Fruit fly (Drosophila melanogaster) whole organism, embryonic: ENCODE results near the gene CG4982.

ENCODE experiments used
- Bdp1 ChIP-seq: fragments of 200-800 bp; sonication (Bioruptor generic); optimal IDR thresholded peaks from 3 replicates; lab custom pipeline; 2016; ENCODE audit warnings: missing biosample characterization, missing genetic modification characterization
- CG10366 ChIP-seq: fragments of 200-800 bp; sonication (Bioruptor generic); IDR thresholded peaks from 2 replicates; pipeline ENCODE4 v1.3.6; 2022; ENCODE audit warnings: missing biosample characterization, missing genetic modification characterization
- CG11695 ChIP-seq: fragments of 200-800 bp; sonication (Bioruptor generic); IDR thresholded peaks from 3 replicates; pipeline ENCODE4 v1.3.6; 2022; ENCODE audit warnings: missing biosample characterization, missing genetic modification characterization
- CG12219 ChIP-seq: fragments of 200-800 bp; sonication (Bioruptor generic); optimal IDR thresholded peaks from 3 replicates; lab custom pipeline; 2018; ENCODE audit warnings: missing biosample characterization, mild to moderate bottlenecking, missing genetic modification characterization
- CG17328 ChIP-seq: fragments of 200-800 bp; sonication (Bioruptor generic); IDR thresholded peaks from 2 replicates; pipeline ENCODE4 v1.3.6; 2022; ENCODE audit warnings: missing biosample characterization, missing genetic modification characterization
- CG17802 ChIP-seq: fragments of 200-800 bp; sonication (Bioruptor generic); optimal IDR thresholded peaks from 2 replicates; lab custom pipeline; 2018; ENCODE audit warnings: missing biosample characterization, mild to moderate bottlenecking, missing genetic modification characterization, moderate library complexity
- CG2120 ChIP-seq: fragments of 200-800 bp; sonication (Bioruptor generic); optimal IDR thresholded peaks from 3 replicates; lab custom pipeline; 2016; ENCODE audit warnings: missing biosample characterization, missing genetic modification characterization
- CG30431 ChIP-seq: fragments of 200-800 bp; sonication (Bioruptor generic); optimal IDR thresholded peaks from 2 replicates; lab custom pipeline; 2017; ENCODE audit warnings: missing biosample characterization, missing genetic modification characterization
- CG3065 ChIP-seq: fragments of 200-800 bp; sonication (Bioruptor generic); optimal IDR thresholded peaks from 2 replicates; lab custom pipeline; 2016; ENCODE audit warnings: missing biosample characterization, missing genetic modification characterization
- CG34376 ChIP-seq: fragments of 200-800 bp; sonication (Bioruptor generic); optimal IDR thresholded peaks from 2 replicates; lab custom pipeline; 2018; ENCODE audit warnings: missing biosample characterization, mild to moderate bottlenecking, missing genetic modification characterization
- CG3726 ChIP-seq: fragments of 200-800 bp; sonication (Bioruptor generic); IDR thresholded peaks from 3 replicates; pipeline ENCODE4, ENCODE4 v1.3.6; 2022; ENCODE audit warnings: missing biosample characterization, missing genetic modification characterization
- CG7357 ChIP-seq: fragments of 200-800 bp; sonication (Bioruptor generic); IDR thresholded peaks from 3 replicates; pipeline ENCODE4 v1.3.6; 2022; ENCODE audit warnings: missing biosample characterization, missing genetic modification characterization
- CG7786 ChIP-seq: fragments of 200-800 bp; sonication (Bioruptor generic); optimal IDR thresholded peaks from 2 replicates; lab custom pipeline; 2016; ENCODE audit warnings: missing biosample characterization, missing genetic modification characterization
- CG8089 ChIP-seq: fragments of 200-800 bp; sonication (Bioruptor generic); optimal IDR thresholded peaks from 3 replicates; lab custom pipeline; 2016; ENCODE audit warnings: missing biosample characterization, missing genetic modification characterization
- CG8281 ChIP-seq: fragments of 200-800 bp; sonication (Bioruptor generic); optimal IDR thresholded peaks from 2 replicates; lab custom pipeline; 2018; ENCODE audit warnings: missing biosample characterization, mild to moderate bottlenecking, missing genetic modification characterization, moderate library complexity
- CrebB ChIP-seq: fragments of 200-800 bp; sonication (Bioruptor generic); optimal IDR thresholded peaks from 3 replicates; lab custom pipeline; 2018; ENCODE audit warnings: missing biosample characterization, mild to moderate bottlenecking, missing genetic modification characterization
- D ChIP-seq, 2 experiments: fragments of 200-800 bp in 1 of 2; fragments of >200 bp in 1 of 2; sonication (Bioruptor generic) in 1 of 2; optimal IDR thresholded peaks; 2 replicates in 1 of 2; 3 replicates in 1 of 2; lab custom pipeline; 2017; ENCODE audit warnings: mild to moderate bottlenecking in 1 of 2, missing biosample characterization in 1 of 2, missing genetic modification characterization in 1 of 2, missing genetic modification reagents in 1 of 2
- Dbx ChIP-seq: fragments of 200-800 bp; sonication (Bioruptor generic); IDR thresholded peaks from 3 replicates; pipeline ENCODE4 v1.3.6; 2022; ENCODE audit warnings: missing biosample characterization, missing genetic modification characterization
- Ets97D ChIP-seq: fragments of 200-800 bp; sonication (Bioruptor generic); optimal IDR thresholded peaks from 3 replicates; lab custom pipeline; 2016; ENCODE audit warnings: missing biosample characterization, missing genetic modification characterization
- H2.0 ChIP-seq: fragments of 200-800 bp; sonication (Bioruptor generic); IDR thresholded peaks from 2 replicates; pipeline ENCODE4 v1.3.6; 2022; ENCODE audit warnings: missing biosample characterization, missing genetic modification characterization
- Lpt ChIP-seq: fragments of >200 bp; optimal IDR thresholded peaks from 2 replicates; lab custom pipeline; 2018; ENCODE audit warnings: missing biosample characterization, missing genetic modification characterization
- MTF-1 ChIP-seq: fragments of 200-800 bp; sonication (Bioruptor generic); optimal IDR thresholded peaks from 2 replicates; lab custom pipeline; 2018; ENCODE audit warnings: missing biosample characterization, mild to moderate bottlenecking, missing genetic modification characterization, borderline replicate concordance
- Mes4 ChIP-seq: fragments of 200-800 bp; sonication (Bioruptor generic); optimal IDR thresholded peaks from 2 replicates; lab custom pipeline; 2016; ENCODE audit warnings: missing biosample characterization, missing genetic modification characterization
- Nf-YB ChIP-seq: fragments of 200-800 bp; sonication (Bioruptor generic); optimal IDR thresholded peaks from 3 replicates; lab custom pipeline; 2019; ENCODE audit warnings: missing biosample characterization, mild to moderate bottlenecking, missing genetic modification characterization, moderate library complexity
- Sox100B ChIP-seq: fragments of 200-800 bp; sonication (Bioruptor generic); optimal IDR thresholded peaks from 3 replicates; lab custom pipeline; 2018; ENCODE audit warnings: missing biosample characterization, mild to moderate bottlenecking, missing genetic modification characterization
- Stat92E ChIP-seq, 3 experiments: fragments of >200 bp in 2 of 3; fragments of 200-800 bp in 1 of 3; sonication (Bioruptor generic) in 1 of 3; optimal IDR thresholded peaks; 2 replicates each; lab custom pipeline; 2017 to 2019; ENCODE audit warnings: missing biosample characterization in 3 of 3, missing genetic modification characterization in 3 of 3, mild to moderate bottlenecking in 1 of 3, moderate library complexity in 1 of 3
- ab ChIP-seq: fragments of 200-800 bp; sonication (Bioruptor generic); optimal IDR thresholded peaks from 2 replicates; lab custom pipeline; 2016; ENCODE audit warnings: missing biosample characterization, missing genetic modification characterization
- abd-A ChIP-seq: fragments of 200-800 bp; sonication (Bioruptor generic); optimal IDR thresholded peaks from 3 replicates; lab custom pipeline; 2019; ENCODE audit warnings: missing biosample characterization, mild to moderate bottlenecking, missing genetic modification characterization, moderate library complexity
- bowl ChIP-seq: fragments of 200-800 bp; sonication (Bioruptor generic); IDR thresholded peaks from 2 replicates; pipeline ENCODE4 v1.3.6; 2022; ENCODE audit warnings: missing biosample characterization, missing genetic modification characterization
- caup ChIP-seq: fragments of 200-800 bp; sonication (Bioruptor generic); optimal IDR thresholded peaks from 3 replicates; lab custom pipeline; 2017; ENCODE audit warnings: missing biosample characterization, mild to moderate bottlenecking, missing genetic modification characterization, moderate library complexity; ENCODE audit not compliant: severe bottlenecking
- crol ChIP-seq: fragments of 200-800 bp; sonication (Bioruptor generic); IDR thresholded peaks from 2 replicates; pipeline ENCODE4 v1.3.6; 2022; ENCODE audit warnings: missing biosample characterization, missing genetic modification characterization
- dm ChIP-seq: fragments of 200-800 bp; sonication (Bioruptor generic); optimal IDR thresholded peaks from 3 replicates; lab custom pipeline; 2016; ENCODE audit warnings: missing biosample characterization, missing genetic modification characterization
- dmrt11E ChIP-seq: fragments of 200-800 bp; sonication (Bioruptor generic); optimal IDR thresholded peaks from 3 replicates; lab custom pipeline; 2018; ENCODE audit warnings: missing biosample characterization, mild to moderate bottlenecking, missing genetic modification characterization, moderate library complexity
- fd3F ChIP-seq: fragments of 200-800 bp; sonication (Bioruptor generic); optimal IDR thresholded peaks from 2 replicates; lab custom pipeline; 2018; ENCODE audit warnings: missing biosample characterization, mild to moderate bottlenecking, missing genetic modification characterization, moderate library complexity
- fu2 ChIP-seq: fragments of 200-800 bp; sonication (Bioruptor generic); optimal IDR thresholded peaks from 2 replicates; lab custom pipeline; 2016; ENCODE audit warnings: missing biosample characterization, missing genetic modification characterization
- jumu ChIP-seq: fragments of 200-800 bp; sonication (Bioruptor generic); optimal IDR thresholded peaks from 3 replicates; lab custom pipeline; 2016; ENCODE audit warnings: missing biosample characterization, missing genetic modification characterization
- lbe ChIP-seq: fragments of 200-800 bp; sonication (Bioruptor generic); optimal IDR thresholded peaks from 2 replicates; lab custom pipeline; 2016; ENCODE audit warnings: missing biosample characterization, mild to moderate bottlenecking, missing genetic modification characterization
- maf-S ChIP-seq: fragments of 200-800 bp; sonication (Bioruptor generic); optimal IDR thresholded peaks from 2 replicates; lab custom pipeline; 2016; ENCODE audit warnings: missing biosample characterization, missing genetic modification characterization
- odd ChIP-seq: fragments of 200-800 bp; sonication (Bioruptor generic); optimal IDR thresholded peaks from 2 replicates; lab custom pipeline; 2017; ENCODE audit warnings: missing biosample characterization, mild to moderate bottlenecking, missing genetic modification characterization
- p53 ChIP-seq: fragments of 200-800 bp; sonication (Bioruptor generic); optimal IDR thresholded peaks from 2 replicates; lab custom pipeline; 2016; ENCODE audit warnings: missing biosample characterization, missing genetic modification characterization
- pho ChIP-seq: fragments of 200-800 bp; sonication (Bioruptor generic); optimal IDR thresholded peaks from 2 replicates; lab custom pipeline; 2016; ENCODE audit warnings: missing biosample characterization, missing genetic modification characterization
- run ChIP-seq: fragments of 200-800 bp; sonication (Bioruptor generic); optimal IDR thresholded peaks from 3 replicates; lab custom pipeline; 2018; ENCODE audit warnings: missing biosample characterization, mild to moderate bottlenecking, missing genetic modification characterization
- seq ChIP-seq: fragments of 200-800 bp; sonication (Bioruptor generic); IDR thresholded peaks from 2 replicates; pipeline ENCODE4 v1.3.6; 2022; ENCODE audit warnings: missing biosample characterization, missing genetic modification characterization
- shn ChIP-seq: fragments of 200-800 bp; sonication (Bioruptor generic); optimal IDR thresholded peaks from 3 replicates; lab custom pipeline; 2016; ENCODE audit warnings: missing biosample characterization, missing genetic modification characterization
- sisA ChIP-seq: fragments of 200-800 bp; sonication (Bioruptor generic); IDR thresholded peaks from 2 replicates; pipeline ENCODE4 v1.3.6; 2022; ENCODE audit warnings: missing biosample characterization, missing genetic modification characterization
- slbo ChIP-seq: fragments of 200-800 bp; sonication (Bioruptor generic); IDR thresholded peaks from 2 replicates; pipeline ENCODE4 v1.3.6; 2022; ENCODE audit warnings: missing biosample characterization, missing genetic modification characterization
- slou ChIP-seq: fragments of 200-800 bp; sonication (Bioruptor generic); optimal IDR thresholded peaks from 3 replicates; lab custom pipeline; 2016; ENCODE audit warnings: missing biosample characterization, missing genetic modification characterization
- tap ChIP-seq: fragments of 200-800 bp; optimal IDR thresholded peaks from 3 replicates; lab custom pipeline; 2019; ENCODE audit warnings: missing biosample characterization, mild to moderate bottlenecking, missing genetic modification characterization, moderate library complexity
- tgo ChIP-seq: fragments of 200-800 bp; sonication (Bioruptor generic); IDR thresholded peaks from 3 replicates; pipeline ENCODE4 v1.3.6; 2022; ENCODE audit warnings: missing biosample characterization, missing genetic modification characterization
- tx ChIP-seq: fragments of 200-800 bp; sonication (Bioruptor generic); optimal IDR thresholded peaks from 2 replicates; lab custom pipeline; 2016; ENCODE audit warnings: missing biosample characterization, missing genetic modification characterization

The CG4982 gene

DNA sequence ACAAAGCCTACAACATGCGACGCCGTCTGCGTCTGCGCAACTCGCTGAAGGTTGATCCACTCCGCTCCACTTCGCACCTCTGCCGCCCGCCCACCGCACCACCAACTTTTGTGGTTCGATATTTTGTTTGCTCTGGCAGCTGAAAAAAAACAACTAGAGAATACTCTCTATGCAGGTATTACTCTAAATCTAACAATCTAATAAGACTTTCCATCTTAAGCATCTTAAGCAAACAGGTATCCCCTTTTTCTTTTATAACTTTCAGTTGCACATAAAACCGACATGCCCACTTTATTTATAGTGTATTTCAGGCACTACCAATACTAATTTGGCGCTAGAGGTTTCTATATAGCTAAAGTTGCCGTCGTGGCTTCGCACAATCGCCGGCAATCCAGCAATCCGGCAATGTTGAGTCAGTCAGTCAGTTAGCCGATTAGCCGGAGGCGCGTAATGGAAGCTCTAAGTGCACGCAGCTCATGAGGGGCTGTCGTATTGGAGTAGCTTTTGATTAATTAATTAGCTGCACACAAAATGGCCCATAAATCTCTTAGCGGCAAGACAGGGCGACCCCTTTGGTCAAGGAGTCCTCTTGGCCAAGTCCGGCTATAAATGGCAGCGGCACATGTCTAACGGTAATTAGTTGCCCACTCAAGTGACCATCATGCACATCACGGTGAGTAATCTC, 27.1 kb downstream of the CG4982 start, which contains the start of gene CG13058 (continued):
- TF ChIP-seq crol (GFP tag; lab: Robert Waterston, UW) (peak; percentile 69), CG17802 (no peak), p53 (GFP tag; lab: Kevin White, UChicago) (no peak), tgo (peak; percentile 52; the same call in 2 of the 3 replicates), caup (peak; percentile 62), seq (GFP tag; lab: Robert Waterston, UW) (peak; percentile 74), Nf-YB (GFP tag; lab: Kevin White, UChicago) (no peak), Sox100B (peak; percentile 53), slbo (GFP tag; lab: Robert Waterston, UW) (peak; percentile 79), CG30431 (peak; percentile 27), CG7786 (peak; percentile 61), run (tag; lab: Kevin White, UChicago) (peak; percentile 32), Stat92E (GFP tag; optimal IDR thresholded peaks at IDR 0.05; lab: Kevin White, UChicago) (no peak), pho (peak; percentile 53), tap (tag; lab: Kevin White, UChicago) (peak; percentile 59), shn (GFP tag; lab: Kevin White, UChicago) (peak; percentile 4), MTF-1 (GFP tag; lab: Kevin White, UChicago) (peak; percentile 7), CG3065 (GFP tag; lab: Kevin White, UChicago) (no peak), D (optimal IDR thresholded peaks at IDR 0.05; lab: Kevin White, UChicago) (no peak), D (GFP tag; optimal IDR thresholded peaks at IDR 0.05; lab: Kevin White, UChicago) (no peak), Ets97D (GFP tag; lab: Kevin White, UChicago) (no peak), CG3726 (no peak), maf-S (GFP tag; lab: Kevin White, UChicago) (peak; percentile 16), jumu (GFP tag; lab: Kevin White, UChicago) (no peak), Bdp1 (peak; percentile 10), Mes4 (peak; percentile 25), Lpt (GFP tag; lab: Kevin White, UChicago) (no peak), fu2 (GFP tag; lab: Kevin White, UChicago) (peak; percentile 47), H2.0 (peak; percentile 81), dmrt11E (no peak), CG12219 (GFP tag; lab: Kevin White, UChicago) (peak; percentile 74), odd (GFP tag; lab: Kevin White, UChicago) (peak; percentile 64), CG10366 (GFP tag; lab: Robert Waterston, UW) (peak; percentile 87), bowl (GFP tag; lab: Robert Waterston, UW) (peak; percentile 77), CG8089 (peak; percentile 41), lbe (GFP tag; lab: Kevin White, UChicago) (no peak), CrebB (tag; lab: Kevin White, UChicago) (peak; percentile 31), dm (peak; percentile 45), abd-A (tag; lab: Kevin White, UChicago) (no peak), fd3F (peak; percentile 72), CG8281 (tag; lab: Kevin White, UChicago) (peak; percentile 79), CG34376 (peak; percentile 3), tx (GFP tag; lab: Kevin White, UChicago) (peak; percentile 72), CG7357 (GFP tag; lab: Robert Waterston, UW) (0 out of 3 replicates have a peak, but pooled peaks have one; percentile 41), ab (GFP tag; lab: Kevin White, UChicago) (no peak), slou (GFP tag; lab: Kevin White, UChicago) (no peak), CG2120 (GFP tag; lab: Kevin White, UChicago) (peak; percentile 77), CG11695 (GFP tag; lab: Robert Waterston, UW) (peak; percentile 67), CG17328 (GFP tag; lab: Robert Waterston, UW) (peak; percentile 71; the same call in 1 of the 2 replicates), sisA (GFP tag; lab: Robert Waterston, UW) (peak; percentile 67), Dbx (peak; percentile 64; the same call in 2 of the 3 replicates)
